Worm (Caenorhabditis elegans): ENCODE results near the gene F52E4.5.

The F52E4.5 gene

DNA sequence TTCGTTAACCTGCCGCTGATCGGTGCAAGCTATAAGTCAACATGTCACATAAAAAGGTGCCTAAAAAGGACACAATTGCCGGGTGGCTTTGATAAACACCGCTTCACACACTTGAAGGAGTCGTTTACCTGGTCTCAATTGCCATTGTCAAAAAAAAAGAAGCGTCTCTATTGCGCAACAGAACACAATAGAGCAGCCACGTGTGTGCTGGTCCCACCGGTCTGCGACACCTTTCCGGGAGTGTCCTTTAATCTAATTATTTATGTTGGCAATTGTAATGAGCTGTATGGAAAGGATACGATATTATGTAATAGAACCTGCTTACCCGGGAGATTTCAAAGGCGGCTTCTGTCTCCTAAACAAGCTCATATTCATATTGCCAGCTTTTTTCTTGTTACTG, 25.4 kb downstream of the F52E4.5 start:
- TF ChIP-seq fax-1 (tag; optimal IDR thresholded peaks at IDR 0.05) (no peak), mec-3 (tag; optimal IDR thresholded peaks at IDR 0.05; ENCODE audit: borderline replicate concordance) (no peak), ref-2 (tag; optimal IDR thresholded peaks at IDR 0.05) (no peak), C08G9.2 (tag; optimal IDR thresholded peaks at IDR 0.05) (no peak), hlh-6 (tag; optimal IDR thresholded peaks at IDR 0.05) (no peak), ceh-9 (tag; optimal IDR thresholded peaks at IDR 0.05) (no peak), ceh-30 (tag; optimal IDR thresholded peaks at IDR 0.05) (no peak), fkh-6 (tag; optimal IDR thresholded peaks at IDR 0.05) (no peak), pqm-1 (tag; optimal IDR thresholded peaks at IDR 0.05) (no peak), ama-1 (optimal IDR thresholded peaks at IDR 0.05) (no peak), gmeb-2 (tag; optimal IDR thresholded peaks at IDR 0.05) (no peak), ceh-2 (tag; optimal IDR thresholded peaks at IDR 0.05) (no peak), Y22D7AL.16 (tag; optimal IDR thresholded peaks at IDR 0.05) (no peak), sdc-2 (tag; optimal IDR thresholded peaks at IDR 0.05) (no peak), T23F11.4 (GFP tag; optimal IDR thresholded peaks at IDR 0.05) (no peak), ets-4 (tag; optimal IDR thresholded peaks at IDR 0.05) (no peak)

ce11 chrX:3059299-3059698, 27.8 kb downstream of the F52E4.5 start, which contains the start of gene rsef-1:
rsef-1 (minus strand) TSS chrX:3059399.
- no peak for TF ChIP-seq ceh-14 (tag; optimal IDR thresholded peaks at IDR 0.05)
- no peak for TF ChIP-seq zip-5 (tag; optimal IDR thresholded peaks at IDR 0.05)

- no peak for TF ChIP-seq ref-2 (tag; optimal IDR thresholded peaks at IDR 0.05)
- no peak for TF ChIP-seq nfya-1 (tag; optimal IDR thresholded peaks at IDR 0.05)
- no peak for TF ChIP-seq tbx-2 (tag; optimal IDR thresholded peaks at IDR 0.05)
These were observed 29.5 kb downstream of the F52E4.5 start for ce11 chrX:3057656-3058055.

DNA sequence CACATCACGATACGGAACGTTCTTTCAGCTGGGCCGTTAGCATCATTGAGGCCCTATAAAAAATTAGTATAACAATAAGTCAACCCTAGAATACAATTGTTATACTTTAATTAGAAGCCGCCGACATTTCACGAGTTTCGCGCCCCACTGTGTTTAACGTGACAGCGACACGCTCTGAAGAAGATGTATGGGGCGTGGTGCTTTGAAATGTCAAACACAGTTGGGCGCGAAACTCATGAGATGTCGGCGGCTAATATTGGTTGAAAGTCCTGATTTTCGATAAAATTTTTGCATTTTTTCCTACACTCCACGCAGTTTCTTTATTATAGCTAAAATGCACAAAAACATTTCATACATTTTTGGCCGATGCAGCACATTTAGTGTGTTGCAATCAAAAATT, 31.0 kb downstream of the F52E4.5 start:
- TF ChIP-seq C08G9.2 (tag; optimal IDR thresholded peaks at IDR 0.05) (no peak), ceh-30 (tag; optimal IDR thresholded peaks at IDR 0.05) (no peak), ceh-2 (tag; optimal IDR thresholded peaks at IDR 0.05) (no peak), nhr-232 (tag; optimal IDR thresholded peaks at IDR 0.05) (no peak), dve-1 (tag; optimal IDR thresholded peaks at IDR 0.05) (no peak), unc-86 (tag; optimal IDR thresholded peaks at IDR 0.05) (no peak), C38D4.7 (GFP tag; optimal IDR thresholded peaks at IDR 0.05) (no peak), tbx-7 (tag; optimal IDR thresholded peaks at IDR 0.05) (no peak), sox-4 (tag; optimal IDR thresholded peaks at IDR 0.05) (no peak), ets-4 (tag; optimal IDR thresholded peaks at IDR 0.05) (no peak), ceh-22 (tag; optimal IDR thresholded peaks at IDR 0.05) (no peak), zip-5 (tag; optimal IDR thresholded peaks at IDR 0.05) (no peak), K09A11.1 (tag; optimal IDR thresholded peaks at IDR 0.05; ENCODE audit: insufficient read depth) (no peak), pha-2 (tag; optimal IDR thresholded peaks at IDR 0.05) (no peak), K02D7.2 (tag; optimal IDR thresholded peaks at IDR 0.05) (no peak), lin-11 (tag; optimal IDR thresholded peaks at IDR 0.05) (no peak), ceh-24 (tag; optimal IDR thresholded peaks at IDR 0.05) (no peak), F13H6.1 (tag; optimal IDR thresholded peaks at IDR 0.05) (no peak), fkh-10 (GFP tag; optimal IDR thresholded peaks at IDR 0.05) (no peak), sdc-2 (tag; optimal IDR thresholded peaks at IDR 0.05) (no peak)

- TF ChIP-seq pqm-1 (tag; optimal IDR thresholded peaks at IDR 0.05) (no peak), sdc-2 (tag; optimal IDR thresholded peaks at IDR 0.05) (no peak), hlh-6 (tag; optimal IDR thresholded peaks at IDR 0.05) (no peak), pha-2 (tag; optimal IDR thresholded peaks at IDR 0.05) (no peak), ceh-30 (tag; optimal IDR thresholded peaks at IDR 0.05) (no peak), fax-1 (tag; optimal IDR thresholded peaks at IDR 0.05) (no peak), Y22D7AL.16 (tag; optimal IDR thresholded peaks at IDR 0.05) (no peak), pax-1 (tag; optimal IDR thresholded peaks at IDR 0.05) (no peak), hlh-13 (GFP tag; optimal IDR thresholded peaks at IDR 0.05) (no peak), elt-4 (tag; optimal IDR thresholded peaks at IDR 0.05) (no peak), ceh-45 (GFP tag; IDR thresholded peaks at IDR 0.05) (no peak), hlh-15 (tag; optimal IDR thresholded peaks at IDR 0.05) (no peak), eyg-1 (tag; optimal IDR thresholded peaks at IDR 0.05) (no peak), ceh-48 (tag; optimal IDR thresholded peaks at IDR 0.05) (no peak), ceh-34 (tag; optimal IDR thresholded peaks at IDR 0.05) (no peak)
These were observed 32.3 kb downstream of the F52E4.5 start, which contains the start of gene twk-26 for ce11 chrX:3054802-3055201. twk-26 (minus strand) TSS chrX:3054824.
